Worm (Caenorhabditis elegans): ENCODE data around the gene ZK616.65.

Gene ZK616.65

ce11 chrIV:5370914-5371313 is 40.1 kb downstream of the ZK616.65 start (continued):
- no peak for TF ChIP-seq madf-2 (tag; optimal IDR thresholded peaks at IDR 0.05)
- no peak for TF ChIP-seq gmeb-2 (tag; optimal IDR thresholded peaks at IDR 0.05)
- TF ChIP-seq sdc-2 (tag; optimal IDR thresholded peaks at IDR 0.05), result no peak
- no peak for TF ChIP-seq hlh-6 (tag; optimal IDR thresholded peaks at IDR 0.05)
- TF ChIP-seq ceh-34 (tag; optimal IDR thresholded peaks at IDR 0.05), result peak; percentile 71
- TF ChIP-seq odd-2 (tag; optimal IDR thresholded peaks at IDR 0.05), result no peak
- peak; percentile 18 for TF ChIP-seq nhr-232 (tag; optimal IDR thresholded peaks at IDR 0.05)
- no peak for TF ChIP-seq lin-11 (tag; optimal IDR thresholded peaks at IDR 0.05)
- TF ChIP-seq K02D7.2 (tag; optimal IDR thresholded peaks at IDR 0.05), result peak; percentile 25
- peak; percentile 52 for TF ChIP-seq zip-5 (tag; optimal IDR thresholded peaks at IDR 0.05)
- TF ChIP-seq ama-1 (optimal IDR thresholded peaks at IDR 0.05), result no peak
- TF ChIP-seq pha-4 (tag; optimal IDR thresholded peaks at IDR 0.05), result no peak
- no peak for TF ChIP-seq rnt-1 (tag; optimal IDR thresholded peaks at IDR 0.05)
- peak; percentile 1 for TF ChIP-seq C38D4.7 (GFP tag; optimal IDR thresholded peaks at IDR 0.05)
- TF ChIP-seq ceh-6 (GFP tag; optimal IDR thresholded peaks at IDR 0.05), result no peak
- TF ChIP-seq unc-3 (GFP tag; conservative IDR thresholded peaks at IDR 0.05), result no peak
- peak; percentile 22 for TF ChIP-seq unc-3 (tag; optimal IDR thresholded peaks at IDR 0.05)
- TF ChIP-seq ttx-3 (tag; optimal IDR thresholded peaks at IDR 0.05), result peak; percentile 72
- no peak for TF ChIP-seq ceh-9 (tag; optimal IDR thresholded peaks at IDR 0.05)
- TF ChIP-seq dmd-4 (tag; optimal IDR thresholded peaks at IDR 0.05; ENCODE audit: borderline replicate concordance), result no peak
- no peak for TF ChIP-seq unc-42 (tag; optimal IDR thresholded peaks at IDR 0.05)
- TF ChIP-seq K09A11.1 (tag; optimal IDR thresholded peaks at IDR 0.05; ENCODE audit: insufficient read depth), result peak; percentile 65
- peak; percentile 14 for TF ChIP-seq hlh-15 (tag; optimal IDR thresholded peaks at IDR 0.05)
- no peak for TF ChIP-seq ceh-30 (tag; optimal IDR thresholded peaks at IDR 0.05)

ce11 chrIV:5369414-5369813 is 41.6 kb downstream of the ZK616.65 start, which contains the start of gene F41H10.3:
Gene F41H10.3 (plus strand): TSS chrIV:5369801.
- TF ChIP-seq gmeb-2 (tag; optimal IDR thresholded peaks at IDR 0.05) (no peak), ceh-48 (tag; optimal IDR thresholded peaks at IDR 0.05) (peak; percentile 18)

ce11 chrIV:5368860-5369259 is 42.2 kb downstream of the ZK616.65 start:
- TF ChIP-seq ahr-1 (tag; optimal IDR thresholded peaks at IDR 0.05), result no peak
- no peak for TF ChIP-seq lin-11 (tag; optimal IDR thresholded peaks at IDR 0.05)
- peak; percentile 16 for TF ChIP-seq tbx-2 (tag; optimal IDR thresholded peaks at IDR 0.05)
- TF ChIP-seq ceh-34 (tag; optimal IDR thresholded peaks at IDR 0.05), result peak; percentile 58
- TF ChIP-seq fax-1 (tag; optimal IDR thresholded peaks at IDR 0.05), result no peak
- no peak for TF ChIP-seq ceh-9 (tag; optimal IDR thresholded peaks at IDR 0.05)
- TF ChIP-seq ceh-2 (tag; optimal IDR thresholded peaks at IDR 0.05), result no peak
- TF ChIP-seq ets-4 (tag; optimal IDR thresholded peaks at IDR 0.05), result no peak
- TF ChIP-seq unc-42 (tag; optimal IDR thresholded peaks at IDR 0.05), result peak; percentile 4
- TF ChIP-seq pag-3 (tag; optimal IDR thresholded peaks at IDR 0.05; ENCODE audit: borderline replicate concordance), result no peak
- TF ChIP-seq sdc-2 (tag; optimal IDR thresholded peaks at IDR 0.05), result no peak
- peak; percentile 16 for TF ChIP-seq rnt-1 (tag; optimal IDR thresholded peaks at IDR 0.05)
- no peak for TF ChIP-seq hlh-6 (tag; optimal IDR thresholded peaks at IDR 0.05)
- TF ChIP-seq zip-5 (tag; optimal IDR thresholded peaks at IDR 0.05), result no peak
- TF ChIP-seq syd-9 (tag; optimal IDR thresholded peaks at IDR 0.05), result peak; percentile 13
- TF ChIP-seq nhr-232 (tag; optimal IDR thresholded peaks at IDR 0.05), result no peak
- peak; percentile 41 for TF ChIP-seq ceh-31 (tag; optimal IDR thresholded peaks at IDR 0.05)
- peak; percentile 47 for TF ChIP-seq nfya-1 (tag; optimal IDR thresholded peaks at IDR 0.05)
- TF ChIP-seq ceh-48 (tag; optimal IDR thresholded peaks at IDR 0.05), result peak; percentile 66

- TF ChIP-seq hlh-8 (tag; optimal IDR thresholded peaks at IDR 0.05) (no peak), tbx-7 (tag; optimal IDR thresholded peaks at IDR 0.05) (no peak), ama-1 (optimal IDR thresholded peaks at IDR 0.05) (no peak), zip-5 (tag; optimal IDR thresholded peaks at IDR 0.05) (no peak), pha-4 (tag; optimal IDR thresholded peaks at IDR 0.05) (no peak), ceh-30 (tag; optimal IDR thresholded peaks at IDR 0.05) (no peak), ceh-31 (tag; optimal IDR thresholded peaks at IDR 0.05) (no peak), npax-4 (tag; optimal IDR thresholded peaks at IDR 0.05) (no peak), pag-3 (tag; optimal IDR thresholded peaks at IDR 0.05; ENCODE audit: borderline replicate concordance) (no peak), ceh-14 (tag; optimal IDR thresholded peaks at IDR 0.05) (no peak), sox-4 (tag; optimal IDR thresholded peaks at IDR 0.05) (no peak), gmeb-2 (tag; optimal IDR thresholded peaks at IDR 0.05) (no peak)
These were observed 43.1 kb downstream of the ZK616.65 start for ce11 chrIV:5367899-5368298.
